Worm (Caenorhabditis elegans): ENCODE data around the gene R11G10.3.

R11G10.3 gene

DNA sequence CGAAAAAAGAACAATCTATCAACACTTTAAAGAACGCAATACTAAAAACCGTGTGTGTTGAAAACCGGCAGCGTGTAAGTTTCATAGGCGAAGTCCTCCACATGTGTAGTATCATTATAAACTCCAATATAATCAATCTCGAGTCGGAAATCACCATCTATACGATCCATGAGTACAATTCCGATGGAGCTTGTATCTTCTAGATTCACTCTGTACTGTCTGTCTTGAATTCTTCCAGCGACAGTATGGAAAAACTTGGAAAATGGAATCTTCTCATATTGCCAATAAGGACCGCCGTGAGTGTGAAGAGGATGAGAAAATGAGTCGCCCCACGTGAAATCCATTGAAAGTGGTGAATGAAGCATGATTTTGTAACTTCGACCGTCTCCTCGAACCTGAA lies 43.7 kb downstream of the R11G10.3 start (continued):
- TF ChIP-seq ccch-3 (GFP tag; optimal IDR thresholded peaks at IDR 0.05) = no peak
- TF ChIP-seq hsf-1 (GFP tag; IDR thresholded peaks at IDR 0.05) = peak; percentile 46; the same call in 1 of the 2 replicates
- no peak for TF ChIP-seq rec-8 (tag; optimal IDR thresholded peaks at IDR 0.05)
- TF ChIP-seq ama-1 (optimal IDR thresholded peaks at IDR 0.05) = peak; percentile 66
- TF ChIP-seq ama-1 (GFP tag; optimal IDR thresholded peaks at IDR 0.05) = no peak
- peak; percentile 9; the same call in 1 of the 2 replicates for TF ChIP-seq egl-44 (GFP tag; IDR thresholded peaks at IDR 0.05)
- no peak for TF ChIP-seq zim-3 (tag; optimal IDR thresholded peaks at IDR 0.05)
- no peak for TF ChIP-seq F55B11.4 (tag; optimal IDR thresholded peaks at IDR 0.05; ENCODE audit: borderline replicate concordance, insufficient read depth)
- TF ChIP-seq K12H6.12 (tag; optimal IDR thresholded peaks at IDR 0.05) = no peak
- TF ChIP-seq athp-1 (tag; optimal IDR thresholded peaks at IDR 0.05) = peak; percentile 19
- TF ChIP-seq lin-35 (GFP tag; optimal IDR thresholded peaks at IDR 0.05) = no peak
- no peak for TF ChIP-seq rpc-1 (optimal IDR thresholded peaks at IDR 0.05)
- TF ChIP-seq rpc-1 (tag; optimal IDR thresholded peaks at IDR 0.05) = no peak
- peak; percentile 65 for TF ChIP-seq chd-7 (tag; optimal IDR thresholded peaks at IDR 0.05)
- TF ChIP-seq F57C9.4 (tag; optimal IDR thresholded peaks at IDR 0.05) = peak; percentile 79
- no peak for TF ChIP-seq cebp-1 (GFP tag; IDR thresholded peaks at IDR 0.05)
- peak; percentile 47 for TF ChIP-seq cebp-1 (tag; optimal IDR thresholded peaks at IDR 0.05)
- no peak for TF ChIP-seq lir-1 (GFP tag; conservative IDR thresholded peaks at IDR 0.05)
- peak; percentile 35 for TF ChIP-seq ZK185.1 (tag; optimal IDR thresholded peaks at IDR 0.05; ENCODE audit: poor library complexity, severe bottlenecking)
- TF ChIP-seq lsy-27 (tag; optimal IDR thresholded peaks at IDR 0.05; ENCODE audit: borderline replicate concordance, insufficient read depth) = no peak
- peak; percentile 51 for TF ChIP-seq madf-6 (GFP tag; IDR thresholded peaks at IDR 0.05)
- no peak for TF ChIP-seq mxl-1 (tag; optimal IDR thresholded peaks at IDR 0.05)
- no peak for TF ChIP-seq bed-2 (GFP tag; IDR thresholded peaks at IDR 0.05)
- no peak for TF ChIP-seq F49E8.2 (tag; optimal IDR thresholded peaks at IDR 0.05; ENCODE audit: insufficient read depth)
- TF ChIP-seq C06A6.2 (GFP tag; conservative IDR thresholded peaks at IDR 0.05) = peak; percentile 53
- no peak for TF ChIP-seq snpc-1.1 (tag; optimal IDR thresholded peaks at IDR 0.05; ENCODE audit: insufficient read depth)
- TF ChIP-seq die-1 (tag; optimal IDR thresholded peaks at IDR 0.05) = peak; percentile 55
- no peak for TF ChIP-seq ceh-79 (tag; optimal IDR thresholded peaks at IDR 0.05)
- no peak for TF ChIP-seq bed-1 (GFP tag; IDR thresholded peaks at IDR 0.05)
- no peak for TF ChIP-seq gei-17 (GFP tag; optimal IDR thresholded peaks at IDR 0.05)
- no peak for TF ChIP-seq dox-1 (GFP tag; IDR thresholded peaks at IDR 0.05)
- no peak for TF ChIP-seq F39B2.1 (GFP tag; IDR thresholded peaks at IDR 0.05)
- TF ChIP-seq ztf-28 (GFP tag; IDR thresholded peaks at IDR 0.05) = no peak
- no peak for TF ChIP-seq attf-3 (GFP tag; conservative IDR thresholded peaks at IDR 0.05)
- peak; percentile 74; the same call in 1 of the 2 replicates for TF ChIP-seq madf-3 (GFP tag; IDR thresholded peaks at IDR 0.05)
- TF ChIP-seq Y67H2A.10 (GFP tag; conservative IDR thresholded peaks at IDR 0.05) = no peak
- peak; percentile 71 for TF ChIP-seq ztf-3 (GFP tag; optimal IDR thresholded peaks at IDR 0.05)
- TF ChIP-seq Y95B8A.8 (GFP tag; IDR thresholded peaks at IDR 0.05) = 0 out of 2 replicates have a peak, but pooled peaks have one; percentile 71
- TF ChIP-seq B0336.3 (GFP tag; IDR thresholded peaks at IDR 0.05) = peak; percentile 85
- no peak for TF ChIP-seq mes-4 (tag; optimal IDR thresholded peaks at IDR 0.05)
- TF ChIP-seq unc-130 (GFP tag; optimal IDR thresholded peaks at IDR 0.05) = no peak
- TF ChIP-seq hrde-1 (tag; optimal IDR thresholded peaks at IDR 0.05; ENCODE audit: borderline replicate concordance) = peak; percentile 0
- TF ChIP-seq attf-5 (GFP tag; optimal IDR thresholded peaks at IDR 0.05) = peak; percentile 23
- TF ChIP-seq snpc-1.3 (tag; optimal IDR thresholded peaks at IDR 0.05; ENCODE audit: insufficient read depth) = no peak
- 0 out of 2 replicates have a peak, but pooled peaks have one; percentile 39 for TF ChIP-seq attf-6 (GFP tag; IDR thresholded peaks at IDR 0.05)
- no peak for TF ChIP-seq nfya-2 (GFP tag; IDR thresholded peaks at IDR 0.05)
- 0 out of 2 replicates have a peak, but pooled peaks have one; percentile 11 for TF ChIP-seq let-526 (GFP tag; IDR thresholded peaks at IDR 0.05)
- TF ChIP-seq atf-7 (tag; optimal IDR thresholded peaks at IDR 0.05) = peak; percentile 74
